Worm (Caenorhabditis elegans) whole organism, young adult: ENCODE data around the gene cyp-35A5.

ENCODE experiments used
- F57A8.1 ChIP-seq: fragments of 200-800 bp; sonication (Bioruptor generic); optimal IDR thresholded peaks from 2 replicates; lab custom pipeline; 2018; ENCODE audit warnings: mild to moderate bottlenecking, missing genetic modification characterization, moderate library complexity, missing compliant biosample characterization
- K12H6.12 ChIP-seq: fragments of 200-800 bp; sonication (Bioruptor generic); optimal IDR thresholded peaks from 2 replicates; lab custom pipeline; 2018; ENCODE audit warnings: mild to moderate bottlenecking, missing genetic modification characterization, missing compliant biosample characterization
- Y56A3A.18 ChIP-seq: fragments of 200-800 bp; sonication (Bioruptor generic); IDR thresholded peaks from 2 replicates; pipeline ENCODE4 v1.3.6; 2022; ENCODE audit warnings: missing genetic modification reagents, missing genetic modification characterization, missing compliant biosample characterization
- Y67H2A.10 ChIP-seq: fragments of 200-800 bp; sonication (Bioruptor generic); conservative IDR thresholded peaks from 2 replicates; pipeline ENCODE4 v1.3.6; 2022; ENCODE audit warnings: missing genetic modification reagents, missing genetic modification characterization, missing compliant biosample characterization
- akir-1 ChIP-seq: fragments of 200-800 bp; sonication (Bioruptor generic); optimal IDR thresholded peaks from 2 replicates; lab custom pipeline; 2018; ENCODE audit warnings: mild to moderate bottlenecking, missing genetic modification characterization, moderate library complexity, missing compliant biosample characterization
- aptf-3 ChIP-seq: fragments of 200-800 bp; sonication (Bioruptor generic); IDR thresholded peaks from 2 replicates; pipeline ENCODE4 v1.3.6; 2022; ENCODE audit warnings: missing genetic modification characterization, missing compliant biosample characterization
- attf-6 ChIP-seq: fragments of 200-800 bp; sonication (Bioruptor generic); IDR thresholded peaks from 2 replicates; pipeline ENCODE4 v1.3.6; 2022; ENCODE audit warnings: missing genetic modification reagents, missing genetic modification characterization, missing compliant biosample characterization
- ceh-100 ChIP-seq: fragments of 200-800 bp; sonication (Bioruptor generic); IDR thresholded peaks from 2 replicates; pipeline ENCODE4 v1.3.6; 2022; ENCODE audit warnings: missing genetic modification reagents, missing genetic modification characterization, missing compliant biosample characterization
- ceh-27 ChIP-seq: fragments of 200-800 bp; sonication (Bioruptor generic); optimal IDR thresholded peaks from 2 replicates; lab custom pipeline; 2018; ENCODE audit warnings: mild to moderate bottlenecking, missing genetic modification characterization, moderate library complexity, missing compliant biosample characterization
- ceh-91 ChIP-seq: fragments of 200-800 bp; sonication (Bioruptor generic); IDR thresholded peaks from 2 replicates; pipeline ENCODE4 v1.3.6; 2022; ENCODE audit warnings: missing genetic modification reagents, missing genetic modification characterization, missing compliant biosample characterization
- chd-7 ChIP-seq: sonication (generic microtip); optimal IDR thresholded peaks from 2 replicates; lab custom pipeline; 2016; ENCODE audit warnings: mild to moderate bottlenecking, missing genetic modification characterization, moderate library complexity, missing compliant biosample characterization
- dpl-1 ChIP-seq: fragments of 150-350 bp; optimal IDR thresholded peaks from 2 replicates; lab custom pipeline; 2014; ENCODE audit warnings: missing biosample characterization, missing genetic modification reagents, missing genetic modification characterization
- efl-1 ChIP-seq: fragments of 150-350 bp; optimal IDR thresholded peaks from 2 replicates; lab custom pipeline; 2014; ENCODE audit warnings: missing biosample characterization, missing genetic modification reagents, missing genetic modification characterization
- egrh-3 ChIP-seq: fragments of 200-800 bp; sonication (Bioruptor generic); IDR thresholded peaks from 2 replicates; pipeline ENCODE4 v1.3.6; 2022; ENCODE audit warnings: missing genetic modification reagents, missing genetic modification characterization, missing compliant biosample characterization
- gei-17 ChIP-seq: fragments of 200-800 bp; sonication (Bioruptor generic); optimal IDR thresholded peaks from 2 replicates; lab custom pipeline; 2018; ENCODE audit warnings: mild to moderate bottlenecking, missing genetic modification characterization, missing compliant biosample characterization
- hlh-26 ChIP-seq: fragments of 200-800 bp; sonication (Bioruptor generic); conservative IDR thresholded peaks from 2 replicates; pipeline ENCODE4 v1.3.6; 2022; ENCODE audit warnings: missing genetic modification reagents, missing genetic modification characterization, missing compliant biosample characterization
- lsl-1 ChIP-seq: fragments of 200-800 bp; sonication (Bioruptor generic); optimal IDR thresholded peaks from 2 replicates; lab custom pipeline; 2018; ENCODE audit warnings: mild to moderate bottlenecking, missing genetic modification characterization, moderate library complexity, missing compliant biosample characterization
- mel-28 ChIP-seq: sonication (generic microtip); optimal IDR thresholded peaks from 2 replicates; lab custom pipeline; 2016; ENCODE audit warnings: borderline replicate concordance, mild to moderate bottlenecking, missing genetic modification characterization, missing compliant biosample characterization
- nfyb-1 ChIP-seq: fragments of 200-800 bp; sonication (Bioruptor generic); IDR thresholded peaks from 2 replicates; pipeline ENCODE4 v1.3.6; 2022; ENCODE audit warnings: missing genetic modification reagents, missing genetic modification characterization, missing compliant biosample characterization
- nhr-80 ChIP-seq: sonication (generic microtip); optimal IDR thresholded peaks from 2 replicates; lab custom pipeline; 2016; ENCODE audit warnings: missing genetic modification characterization, missing compliant biosample characterization
- nhr-90 ChIP-seq: sonication (generic microtip); optimal IDR thresholded peaks from 2 replicates; lab custom pipeline; 2016; ENCODE audit warnings: missing genotype, mild to moderate bottlenecking, missing genetic modification characterization, missing compliant biosample characterization
- pbrm-1 ChIP-seq: fragments of 200-800 bp; sonication (Bioruptor generic); IDR thresholded peaks from 2 replicates; pipeline ENCODE4 v1.3.6; 2022; ENCODE audit warnings: missing genetic modification reagents, missing genetic modification characterization, missing compliant biosample characterization
- rcor-1 ChIP-seq: fragments of 200-800 bp; sonication (Bioruptor generic); IDR thresholded peaks from 2 replicates; pipeline ENCODE4 v1.3.6; 2022; ENCODE audit warnings: missing genetic modification reagents, missing genetic modification characterization, missing compliant biosample characterization
- rec-8 ChIP-seq, 2 experiments: sonication (generic microtip); optimal IDR thresholded peaks; 2 replicates each; lab custom pipeline; 2016; ENCODE audit warnings: mild to moderate bottlenecking in 2 of 2, missing genetic modification characterization in 2 of 2, missing genetic modification reagents in 2 of 2, missing genotype in 2 of 2, missing biosample characterization in 1 of 2, missing compliant biosample characterization in 1 of 2, moderate library complexity in 1 of 2
- repo-1 ChIP-seq: sonication (generic microtip); optimal IDR thresholded peaks from 2 replicates; lab custom pipeline; 2017; ENCODE audit warnings: mild to moderate bottlenecking, missing genetic modification characterization, missing compliant biosample characterization
- rpc-1 ChIP-seq, 2 experiments: fragments of 150-350 bp in 1 of 2; sonication (generic microtip) in 1 of 2; optimal IDR thresholded peaks; 2 replicates each; lab custom pipeline; 2014 to 2018; ENCODE audit warnings: missing biosample characterization in 1 of 2, missing genetic modification characterization in 1 of 2, missing genetic modification reagents in 1 of 2, missing genotype in 1 of 2
- sptf-2 ChIP-seq: fragments of 200-800 bp; sonication (Bioruptor generic); optimal IDR thresholded peaks from 2 replicates; lab custom pipeline; 2018; ENCODE audit warnings: mild to moderate bottlenecking, missing genetic modification characterization, missing compliant biosample characterization
- unc-62 ChIP-seq: fragments of 150-350 bp; optimal IDR thresholded peaks from 2 replicates; lab custom pipeline; 2014; ENCODE audit warnings: missing biosample characterization, missing genetic modification reagents, missing genetic modification characterization
- xnd-1 ChIP-seq: sonication (generic microtip); optimal IDR thresholded peaks from 2 replicates; lab custom pipeline; 2016; ENCODE audit warnings: missing genotype, missing genetic modification reagents, missing genetic modification characterization, missing compliant biosample characterization
- zfh-2 ChIP-seq: fragments of 200-800 bp; sonication (Bioruptor generic); conservative IDR thresholded peaks from 2 replicates; pipeline ENCODE4 v1.3.6; 2022; ENCODE audit warnings: missing genetic modification reagents, missing genetic modification characterization, missing compliant biosample characterization
- ztf-22 ChIP-seq: fragments of 200-800 bp; sonication (Bioruptor generic); optimal IDR thresholded peaks from 2 replicates; lab custom pipeline; 2018; ENCODE audit warnings: mild to moderate bottlenecking, missing genetic modification characterization, moderate library complexity, missing compliant biosample characterization
- ztf-25 ChIP-seq: fragments of 200-800 bp; sonication (Bioruptor generic); IDR thresholded peaks from 2 replicates; pipeline ENCODE4 v1.3.6; 2022; ENCODE audit warnings: missing genetic modification reagents, missing genetic modification characterization, missing compliant biosample characterization
- ztf-26 ChIP-seq: sonication (generic microtip); optimal IDR thresholded peaks from 2 replicates; lab custom pipeline; 2017; ENCODE audit warnings: missing genetic modification characterization, missing compliant biosample characterization

Gene cyp-35A5

ce11 chrV:3963715-3964114, 27.6 kb downstream of the cyp-35A5 start, which contains the start of gene cyp-34A7:
cyp-34A7 (minus strand) TSS chrV:3963815.
- no peak for TF ChIP-seq ztf-25
- no peak for TF ChIP-seq sptf-2 (GFP tag; lab: Kevin White, UChicago)
- TF ChIP-seq ceh-91, result no peak
- no peak for TF ChIP-seq dpl-1 (GFP tag; lab: Kevin White, UChicago)
- no peak for TF ChIP-seq rcor-1 (GFP tag; lab: Robert Waterston, UW)
- TF ChIP-seq ztf-22 (GFP tag; lab: Kevin White, UChicago), result no peak

DNA sequence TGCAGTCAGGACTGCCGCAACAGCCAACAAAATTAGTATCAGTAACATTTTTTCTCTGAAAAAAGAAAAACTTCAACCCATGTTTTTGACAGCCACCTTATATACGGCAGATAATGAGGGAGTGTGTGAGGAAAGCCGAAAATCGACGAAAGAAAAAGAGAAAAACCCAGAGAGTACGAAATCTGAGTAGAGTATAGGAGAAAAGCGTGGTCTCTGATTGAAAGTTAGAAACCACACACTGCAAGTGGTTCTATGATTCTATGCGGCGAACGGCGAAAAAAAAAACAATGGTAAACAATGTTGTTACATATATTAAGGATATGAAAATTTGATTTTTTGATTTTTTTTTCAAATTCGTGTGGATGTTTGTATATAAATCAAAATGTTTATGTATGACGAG, 31.6 kb downstream of the cyp-35A5 start, which contains the start of gene cyp-34A8:
Gene cyp-34A8 (minus strand): TSS at position 62 of the 400 bp plus-strand sequence.
- no peak for TF ChIP-seq F57A8.1
- peak; percentile 20 for TF ChIP-seq nhr-80 (tag; lab: Kevin White, UChicago)

- TF ChIP-seq chd-7 (no peak), aptf-3 (GFP tag; lab: Robert Waterston, UW) (no peak), rec-8 (tag; optimal IDR thresholded peaks at IDR 0.05; lab: Kevin White, UChicago) (no peak), hlh-26 (GFP tag; lab: Robert Waterston, UW) (no peak), nhr-80 (tag; lab: Kevin White, UChicago) (no peak), lsl-1 (GFP tag; lab: Kevin White, UChicago) (no peak), ceh-100 (no peak), K12H6.12 (tag; lab: Kevin White, UChicago) (no peak), ceh-27 (no peak), zfh-2 (GFP tag; lab: Robert Waterston, UW) (no peak), unc-62 (GFP tag; lab: Kevin White, UChicago) (no peak), gei-17 (no peak), xnd-1 (no peak), repo-1 (no peak)
Observed at ce11 chrV:3968929-3969328, 32.8 kb downstream of the cyp-35A5 start.

DNA sequence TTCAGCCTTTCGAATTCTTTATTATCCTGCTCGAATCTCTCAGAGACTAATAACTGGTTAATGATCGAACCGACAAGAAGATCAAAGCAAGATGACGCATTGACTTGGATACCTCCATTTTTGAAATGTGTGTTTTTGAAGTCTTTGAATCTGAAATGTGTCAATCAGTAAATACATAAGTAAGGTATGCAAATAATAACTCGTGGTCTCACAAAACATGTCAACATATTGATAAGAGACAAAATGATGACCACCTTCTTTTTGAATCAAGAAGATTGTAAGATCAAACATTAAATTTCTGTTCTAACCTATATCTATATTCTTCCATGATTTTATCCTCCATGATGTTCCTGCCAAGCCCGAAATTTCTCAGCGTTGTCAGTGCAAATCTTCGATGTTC, 33.5 kb downstream of the cyp-35A5 start:
- TF ChIP-seq sptf-2 (GFP tag; lab: Kevin White, UChicago), result no peak
- TF ChIP-seq chd-7, result no peak
- no peak for TF ChIP-seq Y56A3A.18 (GFP tag; lab: Robert Waterston, UW)
- TF ChIP-seq unc-62 (GFP tag; lab: Kevin White, UChicago), result peak; percentile 50
- no peak for TF ChIP-seq dpl-1 (GFP tag; lab: Kevin White, UChicago)
- no peak for TF ChIP-seq mel-28
- no peak for TF ChIP-seq nhr-90 (tag; lab: Kevin White, UChicago)
- no peak for TF ChIP-seq F57A8.1
- no peak for TF ChIP-seq pbrm-1 (GFP tag; lab: Robert Waterston, UW)

ce11 chrV:3970410-3970809, 34.3 kb downstream of the cyp-35A5 start, which contains the start of gene cyp-34A9:
cyp-34A9 (minus strand) TSS chrV:3970540.
- TF ChIP-seq nhr-80 (tag; lab: Kevin White, UChicago) (peak; percentile 42), efl-1 (no peak)

DNA sequence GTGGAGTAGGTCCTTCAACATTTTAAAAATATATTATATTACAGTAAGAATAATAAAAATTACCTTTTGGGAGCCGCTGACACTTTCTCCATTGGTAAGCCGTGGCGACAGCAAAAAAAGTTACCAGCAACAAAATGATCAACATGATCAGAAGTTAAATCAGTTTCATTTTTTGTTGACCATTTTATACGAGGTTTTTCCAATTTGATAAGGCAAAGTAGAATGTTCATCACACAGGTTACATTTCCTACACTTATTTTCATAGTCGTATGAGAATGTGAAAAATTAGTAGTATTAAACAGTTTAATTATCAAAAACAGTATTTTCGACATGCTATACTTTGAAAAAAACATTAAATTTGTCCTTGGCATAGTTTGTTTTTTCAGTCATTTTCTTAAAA, 36.7 kb downstream of the cyp-35A5 start, which contains the start of gene cyp-34A10:
Gene cyp-34A10 (minus strand): TSS at position 146 of the 400 bp plus-strand sequence.
- TF ChIP-seq Y67H2A.10 (GFP tag; lab: Robert Waterston, UW) (no peak), egrh-3 (GFP tag; lab: Robert Waterston, UW) (no peak), ztf-26 (tag; lab: Kevin White, UChicago) (no peak), rpc-1 (optimal IDR thresholded peaks at IDR 0.05; lab: Kevin White, UChicago) (no peak), rpc-1 (tag; optimal IDR thresholded peaks at IDR 0.05; lab: Kevin White, UChicago) (no peak), nfyb-1 (GFP tag; lab: Robert Waterston, UW) (no peak), attf-6 (GFP tag; lab: Robert Waterston, UW) (no peak), akir-1 (no peak)
- TF ChIP-seq, all 124 proteins: peak for 0
